Fruit fly (Drosophila melanogaster) whole organism, embryonic: ENCODE data around the gene Ipo9.
A peak's percentile ranks its signal among the peaks of the same experiment; 100 is the strongest.

Experiments
- Antp ChIP-seq: fragments of 200-800 bp; sonication (Bioruptor generic); optimal IDR thresholded peaks from 3 replicates; lab custom pipeline; 2016; ENCODE audit warnings: missing biosample characterization, missing genetic modification characterization
- Bdp1 ChIP-seq: fragments of 200-800 bp; sonication (Bioruptor generic); optimal IDR thresholded peaks from 3 replicates; lab custom pipeline; 2016; ENCODE audit warnings: missing biosample characterization, missing genetic modification characterization
- BtbVII ChIP-seq: fragments of 200-800 bp; sonication (Bioruptor generic); optimal IDR thresholded peaks from 3 replicates; lab custom pipeline; 2017; ENCODE audit warnings: missing biosample characterization, mild to moderate bottlenecking, missing genetic modification characterization
- CG11560 ChIP-seq: fragments of 200-800 bp; sonication (Bioruptor generic); IDR thresholded peaks from 3 replicates; pipeline ENCODE4 v1.3.6; 2022; ENCODE audit warnings: missing biosample characterization, missing genetic modification characterization
- CG12391 ChIP-seq: fragments of 200-800 bp; sonication (Bioruptor generic); optimal IDR thresholded peaks from 3 replicates; lab custom pipeline; 2018; ENCODE audit warnings: missing biosample characterization, mild to moderate bottlenecking, missing genetic modification characterization, moderate library complexity
- CG13296 ChIP-seq: fragments of 200-800 bp; sonication (Bioruptor generic); optimal IDR thresholded peaks from 3 replicates; lab custom pipeline; 2018; ENCODE audit warnings: missing biosample characterization, mild to moderate bottlenecking, missing genetic modification characterization
- CG17186 ChIP-seq: fragments of 200-800 bp; sonication (Bioruptor generic); optimal IDR thresholded peaks from 3 replicates; lab custom pipeline; 2017; ENCODE audit warnings: missing biosample characterization, missing genetic modification reagents, missing genetic modification characterization
- CG18262 ChIP-seq: fragments of 200-800 bp; optimal IDR thresholded peaks from 3 replicates; lab custom pipeline; 2019; ENCODE audit warnings: missing biosample characterization, mild to moderate bottlenecking, missing genetic modification characterization, moderate library complexity
- CG2889 ChIP-seq: fragments of 200-800 bp; sonication (Bioruptor generic); IDR thresholded peaks from 3 replicates; pipeline ENCODE4 v1.3.6; 2022; ENCODE audit warnings: missing biosample characterization, missing genetic modification characterization
- CG3407 ChIP-seq: fragments of 200-800 bp; sonication (Bioruptor generic); optimal IDR thresholded peaks from 2 replicates; lab custom pipeline; 2018; ENCODE audit warnings: missing biosample characterization, mild to moderate bottlenecking, missing genetic modification characterization
- CG4282 ChIP-seq: fragments of 200-800 bp; sonication (Bioruptor generic); optimal IDR thresholded peaks from 2 replicates; lab custom pipeline; 2016; ENCODE audit warnings: missing biosample characterization, missing genetic modification characterization
- CG4854 ChIP-seq: fragments of 200-800 bp; sonication (Bioruptor generic); optimal IDR thresholded peaks from 2 replicates; lab custom pipeline; 2016; ENCODE audit warnings: missing biosample characterization, missing genetic modification characterization, inconsistent platforms
- CG8388 ChIP-seq: fragments of 200-800 bp; sonication (Bioruptor generic); optimal IDR thresholded peaks from 2 replicates; lab custom pipeline; 2019; ENCODE audit warnings: missing biosample characterization, mild to moderate bottlenecking, missing genetic modification characterization, moderate library complexity
- CG8765 ChIP-seq: fragments of 200-800 bp; sonication (Bioruptor generic); IDR thresholded peaks from 2 replicates; pipeline ENCODE4 v1.3.6; 2022; ENCODE audit warnings: missing biosample characterization, missing genetic modification characterization
- CG9215 ChIP-seq: fragments of 200-800 bp; sonication (Bioruptor generic); IDR thresholded peaks from 2 replicates; pipeline ENCODE4 v1.3.6; 2022; ENCODE audit warnings: missing biosample characterization, missing genetic modification characterization
- CoRest ChIP-seq: fragments of 200-800 bp; sonication (Bioruptor generic); optimal IDR thresholded peaks from 3 replicates; lab custom pipeline; 2018; ENCODE audit warnings: missing biosample characterization, mild to moderate bottlenecking, missing genetic modification characterization, moderate library complexity
- D19B ChIP-seq: fragments of 200-800 bp; sonication (Bioruptor generic); optimal IDR thresholded peaks from 2 replicates; lab custom pipeline; 2017; ENCODE audit warnings: missing biosample characterization, mild to moderate bottlenecking, missing genetic modification characterization
- Doc3 ChIP-seq: fragments of 200-800 bp; sonication (Bioruptor generic); IDR thresholded peaks from 3 replicates; pipeline ENCODE4 v1.3.6; 2022; ENCODE audit warnings: missing biosample characterization, missing genetic modification characterization; ENCODE audit not compliant: partially characterized antibody
- GATAe ChIP-seq: fragments of 200-800 bp; sonication (Bioruptor generic); conservative IDR thresholded peaks from 2 replicates; pipeline ENCODE4 v1.3.6; 2022; ENCODE audit warnings: missing biosample characterization, missing genetic modification characterization
- Hr51 ChIP-seq, 2 experiments: fragments of 200-800 bp; sonication (Bioruptor generic); optimal IDR thresholded peaks; 2 replicates in 1 of 2; 3 replicates in 1 of 2; lab custom pipeline; 2016 to 2018; ENCODE audit warnings: missing biosample characterization in 2 of 2, missing genetic modification characterization in 2 of 2, mild to moderate bottlenecking in 1 of 2, moderate library complexity in 1 of 2
- Hsf ChIP-seq: fragments of 200-800 bp; sonication (Bioruptor generic); optimal IDR thresholded peaks from 3 replicates; lab custom pipeline; 2016; ENCODE audit warnings: missing biosample characterization, missing genetic modification characterization
- NC2α ChIP-seq: fragments of 200-800 bp; sonication (Bioruptor generic); optimal IDR thresholded peaks from 2 replicates; lab custom pipeline; 2016; ENCODE audit warnings: missing biosample characterization, missing genetic modification characterization
- Pdp1 ChIP-seq, 2 experiments: fragments of 200-800 bp; sonication (Bioruptor generic); optimal IDR thresholded peaks; 3 replicates each; lab custom pipeline; 2016; ENCODE audit warnings: missing biosample characterization in 2 of 2, missing genetic modification characterization in 2 of 2, mild to moderate bottlenecking in 1 of 2, moderate library complexity in 1 of 2
- Poxn ChIP-seq: fragments of 200-800 bp; sonication (Bioruptor generic); IDR thresholded peaks from 2 replicates; pipeline ENCODE4 v1.3.6; 2022; ENCODE audit warnings: missing biosample characterization, missing genetic modification characterization
- Scr ChIP-seq: fragments of 200-800 bp; sonication (Bioruptor generic); IDR thresholded peaks from 2 replicates; pipeline ENCODE4 v1.3.6; 2022; ENCODE audit warnings: missing biosample characterization, missing genetic modification characterization; ENCODE audit not compliant: partially characterized antibody
- Taf1 ChIP-seq: fragments of 200-800 bp; sonication (Bioruptor generic); IDR thresholded peaks from 2 replicates; pipeline ENCODE4 v1.3.6; 2022; ENCODE audit warnings: missing biosample characterization, missing genetic modification characterization
- Xbp1 ChIP-seq: fragments of 200-800 bp; sonication (Bioruptor generic); optimal IDR thresholded peaks from 3 replicates; lab custom pipeline; 2016; ENCODE audit warnings: missing biosample characterization, mild to moderate bottlenecking, missing genetic modification characterization
- Xrp1 ChIP-seq: fragments of 200-800 bp; sonication (Bioruptor generic); IDR thresholded peaks from 2 replicates; pipeline ENCODE4 v1.3.6; 2022; ENCODE audit warnings: missing biosample characterization, missing genetic modification characterization
- ap ChIP-seq: fragments of 200-800 bp; sonication (Bioruptor generic); IDR thresholded peaks from 2 replicates; pipeline ENCODE4 v1.3.6; 2022; ENCODE audit warnings: missing biosample characterization, missing genetic modification characterization
- ash1 ChIP-seq: fragments of 200-800 bp; sonication (Bioruptor generic); optimal IDR thresholded peaks from 2 replicates; lab custom pipeline; 2018; ENCODE audit warnings: missing biosample characterization, mild to moderate bottlenecking, missing genetic modification characterization
- br ChIP-seq: fragments of >200 bp; optimal IDR thresholded peaks from 2 replicates; lab custom pipeline; 2017
- corto ChIP-seq: fragments of 200-800 bp; sonication (Bioruptor generic); optimal IDR thresholded peaks from 2 replicates; lab custom pipeline; 2016; ENCODE audit warnings: missing biosample characterization, mild to moderate bottlenecking, missing genetic modification characterization, moderate library complexity
- crc ChIP-seq: fragments of 200-800 bp; sonication (Bioruptor generic); optimal IDR thresholded peaks from 2 replicates; lab custom pipeline; 2016; ENCODE audit warnings: missing biosample characterization, missing genetic modification characterization
- dimm ChIP-seq: fragments of 200-800 bp; sonication (Bioruptor generic); IDR thresholded peaks from 2 replicates; pipeline ENCODE4 v1.3.6; 2022; ENCODE audit warnings: missing biosample characterization, missing genetic modification characterization
- ems ChIP-seq: fragments of 200-800 bp; sonication (Bioruptor generic); optimal IDR thresholded peaks from 3 replicates; lab custom pipeline; 2016; ENCODE audit warnings: missing biosample characterization, missing genetic modification characterization
- en ChIP-seq: fragments of 200-800 bp; sonication (Bioruptor generic); optimal IDR thresholded peaks from 2 replicates; lab custom pipeline; 2016; ENCODE audit warnings: missing biosample characterization, missing genetic modification characterization
- gfzf ChIP-seq: fragments of 200-800 bp; sonication (Bioruptor generic); optimal IDR thresholded peaks from 2 replicates; lab custom pipeline; 2016; ENCODE audit warnings: missing biosample characterization, mild to moderate bottlenecking, missing genetic modification characterization, moderate library complexity
- grau ChIP-seq: fragments of 200-800 bp; optimal IDR thresholded peaks from 3 replicates; lab custom pipeline; 2019; ENCODE audit warnings: missing biosample characterization, mild to moderate bottlenecking, missing genetic modification characterization, moderate library complexity
- hth ChIP-seq: fragments of >200 bp; optimal IDR thresholded peaks from 2 replicates; lab custom pipeline; 2017; ENCODE audit warnings: inconsistent platforms
- jigr1 ChIP-seq: fragments of 200-800 bp; sonication (Bioruptor generic); IDR thresholded peaks from 3 replicates; pipeline ENCODE4 v1.3.6; 2022; ENCODE audit warnings: missing biosample characterization, missing genetic modification characterization
- kah ChIP-seq: fragments of 200-800 bp; sonication (Bioruptor generic); optimal IDR thresholded peaks from 2 replicates; lab custom pipeline; 2018; ENCODE audit warnings: missing biosample characterization, mild to moderate bottlenecking, missing genetic modification characterization
- org-1 ChIP-seq: fragments of 200-800 bp; sonication (Bioruptor generic); optimal IDR thresholded peaks from 2 replicates; lab custom pipeline; 2017; ENCODE audit warnings: missing biosample characterization, missing genetic modification characterization
- pita ChIP-seq: fragments of 200-800 bp; sonication (Bioruptor generic); optimal IDR thresholded peaks from 2 replicates; lab custom pipeline; 2017; ENCODE audit warnings: missing biosample characterization, mild to moderate bottlenecking, missing genetic modification characterization
- prd ChIP-seq, 3 experiments: fragments of >200 bp in 2 of 3; fragments of 200-800 bp in 1 of 3; sonication (Bioruptor generic) in 1 of 3; optimal IDR thresholded peaks in 2 of 3; IDR thresholded peaks in 1 of 3; 2 replicates in 2 of 3; 3 replicates in 1 of 3; pipeline versions ENCODE4 v1.3.6 to Lab custom; 2017 to 2022; ENCODE audit warnings: missing biosample characterization in 1 of 3, missing genetic modification characterization in 1 of 3
- ro ChIP-seq: fragments of 200-800 bp; sonication (Bioruptor generic); IDR thresholded peaks from 2 replicates; pipeline ENCODE4 v1.3.6; 2022; ENCODE audit warnings: missing biosample characterization, missing genetic modification characterization
- sens ChIP-seq: fragments of 200-800 bp; sonication (Bioruptor generic); peaks from one replicate; lab custom pipeline; 2016; ENCODE audit warnings: missing biosample characterization, missing genetic modification characterization
- sim ChIP-seq: fragments of 200-800 bp; sonication (Bioruptor generic); IDR thresholded peaks from 2 replicates; pipeline ENCODE4 v1.3.6; 2022; ENCODE audit warnings: missing biosample characterization, missing genetic modification characterization
- so ChIP-seq: fragments of 200-800 bp; sonication (Bioruptor generic); IDR thresholded peaks from 3 replicates; pipeline ENCODE4 v1.3.6; 2022; ENCODE audit warnings: missing biosample characterization, missing genetic modification characterization
- sqz ChIP-seq: fragments of 200-800 bp; sonication (Bioruptor generic); optimal IDR thresholded peaks from 3 replicates; lab custom pipeline; 2018; ENCODE audit warnings: missing biosample characterization, mild to moderate bottlenecking, missing genetic modification characterization
- ssp ChIP-seq: fragments of 200-800 bp; sonication (Bioruptor generic); IDR thresholded peaks from 2 replicates; pipeline ENCODE4 v1.3.6; 2022; ENCODE audit warnings: missing biosample characterization, missing genetic modification characterization
- wek ChIP-seq: fragments of 200-800 bp; sonication (Bioruptor generic); optimal IDR thresholded peaks from 3 replicates; lab custom pipeline; 2018; ENCODE audit warnings: missing biosample characterization, mild to moderate bottlenecking, missing genetic modification characterization, moderate library complexity

Gene Ipo9

DNA sequence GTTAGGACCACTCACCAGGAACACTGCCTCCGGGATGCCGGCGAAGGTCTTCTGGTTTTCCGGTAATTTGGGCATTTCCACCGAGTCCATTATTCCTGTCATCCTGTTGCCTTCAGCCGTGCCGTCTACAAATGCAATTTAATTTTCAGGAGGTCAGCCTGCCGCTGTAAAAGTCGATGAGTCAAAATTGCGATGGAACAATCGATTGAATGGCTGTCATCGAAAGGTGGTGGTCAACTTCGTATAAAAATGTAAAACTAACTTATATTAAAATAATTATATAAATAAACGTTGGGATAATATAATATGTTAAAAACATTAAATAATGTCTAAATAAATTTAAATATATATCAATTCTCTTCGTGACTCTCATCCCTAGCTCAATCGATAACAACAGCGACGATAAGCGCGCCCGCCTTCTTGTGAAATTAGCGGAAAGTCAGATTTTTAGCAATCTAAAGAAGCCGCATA is 2.6 kb upstream of the Ipo9 start, which contains the start of the genes mgr and Irbp (continued):
- TF ChIP-seq CG11560 (peak; percentile 83), Hr51 (GFP tag; optimal IDR thresholded peaks at IDR 0.05; lab: Kevin White, UChicago) (peak; percentile 78 to 91), BtbVII (GFP tag; lab: Kevin White, UChicago) (peak; percentile 82), br (lab: Kevin White, UChicago) (no peak), pita (GFP tag; lab: Kevin White, UChicago) (no peak), corto (GFP tag; lab: Kevin White, UChicago) (no peak), CG12391 (tag; lab: Kevin White, UChicago) (peak; percentile 97), CG18262 (tag; lab: Kevin White, UChicago) (peak; percentile 93), Doc3 (peak; percentile 86), sens (peak; percentile 91), Scr (peak; percentile 90), CoRest (tag; lab: Kevin White, UChicago) (peak; percentile 93), Bdp1 (peak; percentile 23), dimm (peak; percentile 84), sqz (GFP tag; lab: Kevin White, UChicago) (no peak), CG8388 (GFP tag; lab: Kevin White, UChicago) (peak; percentile 91), kah (GFP tag; lab: Kevin White, UChicago) (peak; percentile 68), ro (GFP tag; lab: Robert Waterston, UW) (peak; percentile 84), ems (peak; percentile 54), prd (optimal IDR thresholded peaks at IDR 0.05; lab: Kevin White, UChicago) (no peak), prd (GFP tag; IDR thresholded peaks at IDR 0.05; lab: Robert Waterston, UW) (peak; percentile 97), CG8765 (GFP tag; lab: Robert Waterston, UW) (peak; percentile 90), NC2α (no peak), crc (GFP tag; lab: Kevin White, UChicago) (no peak), ap (GFP tag; lab: Robert Waterston, UW) (peak; percentile 88), CG9215 (GFP tag; lab: Robert Waterston, UW) (peak; percentile 93), Hsf (GFP tag; lab: Kevin White, UChicago) (peak; percentile 50), grau (tag; lab: Kevin White, UChicago) (peak; percentile 92), so (peak; percentile 93), Antp (GFP tag; lab: Kevin White, UChicago) (no peak), sim (peak; percentile 88), Pdp1 (GFP tag; optimal IDR thresholded peaks at IDR 0.05; lab: Kevin White, UChicago) (peak in 1 of 2 experiments; percentile 14), CG13296 (GFP tag; lab: Kevin White, UChicago) (peak; percentile 86), GATAe (GFP tag; lab: Robert Waterston, UW) (peak; percentile 86), CG3407 (peak; percentile 83), Taf1 (GFP tag; lab: Robert Waterston, UW) (peak; percentile 91), hth (lab: Kevin White, UChicago) (no peak), gfzf (no peak), Xrp1 (GFP tag; lab: Robert Waterston, UW) (peak; percentile 97), org-1 (GFP tag; lab: Kevin White, UChicago) (peak; percentile 63), CG4282 (no peak), CG4854 (GFP tag; lab: Kevin White, UChicago) (no peak), jigr1 (GFP tag; lab: Robert Waterston, UW) (peak; percentile 72; the same call in 2 of the 3 replicates), ssp (GFP tag; lab: Robert Waterston, UW) (peak; percentile 89), wek (GFP tag; lab: Kevin White, UChicago) (no peak), ash1 (peak; percentile 36), Poxn (GFP tag; lab: Robert Waterston, UW) (peak; percentile 82), Xbp1 (peak; percentile 89), D19B (GFP tag; lab: Kevin White, UChicago) (peak; percentile 72), CG17186 (GFP tag; lab: Kevin White, UChicago) (peak; percentile 40), CG2889 (peak; percentile 78; the same call in 2 of the 3 replicates), en (no peak)
